Fruit fly (Drosophila melanogaster): Measurements from ENCODE around the gene Ski6.

Gene Ski6

DNA sequence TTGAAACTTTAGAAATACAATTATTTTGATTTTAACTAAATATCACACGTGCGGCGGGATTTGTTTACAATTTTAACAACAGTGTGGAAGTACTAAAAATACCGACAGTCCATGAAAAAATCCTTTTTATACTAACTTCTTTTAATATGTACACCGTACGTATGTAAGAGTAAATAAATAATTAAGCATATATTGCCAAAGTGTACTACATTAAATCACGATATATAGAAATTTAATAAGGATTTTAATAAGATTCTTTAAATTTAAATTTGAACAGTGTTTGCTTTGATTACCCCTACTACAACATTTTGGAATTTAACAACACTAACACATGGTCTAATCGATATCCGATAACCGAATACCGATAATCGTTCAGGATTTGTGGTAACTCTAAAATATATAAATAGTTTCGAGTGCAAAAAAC is at the start of gene Ski6, which contains the start of gene CG16812:
TSS of gene Ski6 (minus strand) at position 205 of the 424 bp plus-strand sequence.
TSS of gene CG16812 (plus strand) at position 363 of the 424 bp plus-strand sequence.
- no peak for TF ChIP-seq Jra (GFP tag; optimal IDR thresholded peaks at IDR 0.05)
- TF ChIP-seq HLH106 (tag; optimal IDR thresholded peaks at IDR 0.05): peak; percentile 79
- no peak for TF ChIP-seq Sp1 (GFP tag; optimal IDR thresholded peaks at IDR 0.05)
- no peak for TF ChIP-seq psq (GFP tag; optimal IDR thresholded peaks at IDR 0.05)
- no peak for TF ChIP-seq fru (GFP tag; optimal IDR thresholded peaks at IDR 0.05)
- TF ChIP-seq sage (GFP tag; optimal IDR thresholded peaks at IDR 0.05): peak; percentile 51
- no peak for TF ChIP-seq CrebA (GFP tag; optimal IDR thresholded peaks at IDR 0.05; ENCODE audit: borderline replicate concordance)
- TF ChIP-seq usp (GFP tag; optimal IDR thresholded peaks at IDR 0.05): no peak
- TF ChIP-seq Dif (GFP tag; optimal IDR thresholded peaks at IDR 0.05; ENCODE audit: partially characterized antibody): no peak
- TF ChIP-seq Hr83 (GFP tag; optimal IDR thresholded peaks at IDR 0.05; ENCODE audit: poor library complexity, severe bottlenecking): peak; percentile 36
- TF ChIP-seq woc (GFP tag; optimal IDR thresholded peaks at IDR 0.05): no peak
- no peak for TF ChIP-seq dl (GFP tag; optimal IDR thresholded peaks at IDR 0.05; ENCODE audit: insufficient read depth in 1 of 2, partially characterized antibody in 2 of 2)
- no peak for TF ChIP-seq Vsx2 (GFP tag; optimal IDR thresholded peaks at IDR 0.05; ENCODE audit: partially characterized antibody)
- TF ChIP-seq h (GFP tag; optimal IDR thresholded peaks at IDR 0.05): peak; percentile 73
- peak; percentile 46 for TF ChIP-seq ey (GFP tag; optimal IDR thresholded peaks at IDR 0.05)
- no peak for TF ChIP-seq GATAd (GFP tag; optimal IDR thresholded peaks at IDR 0.05)
- no peak for TF ChIP-seq brk (GFP tag; optimal IDR thresholded peaks at IDR 0.05)
- no peak for TF ChIP-seq CG32264 (GFP tag; optimal IDR thresholded peaks at IDR 0.05)
- no peak for TF ChIP-seq Hnf4 (GFP tag; optimal IDR thresholded peaks at IDR 0.05)
- TF ChIP-seq dsf (GFP tag; optimal IDR thresholded peaks at IDR 0.05; ENCODE audit: borderline replicate concordance): no peak
- no peak for TF ChIP-seq br (GFP tag; optimal IDR thresholded peaks at IDR 0.05)
- TF ChIP-seq Hr78 (GFP tag; optimal IDR thresholded peaks at IDR 0.05): no peak
- no peak for TF ChIP-seq Myc (optimal IDR thresholded peaks at IDR 0.05)
- no peak for TF ChIP-seq lola (GFP tag; optimal IDR thresholded peaks at IDR 0.05)
- peak; percentile 31 for TF ChIP-seq sv (GFP tag; optimal IDR thresholded peaks at IDR 0.05)
- no peak for TF ChIP-seq N (GFP tag; optimal IDR thresholded peaks at IDR 0.05)
- no peak for TF ChIP-seq Dfd (GFP tag; optimal IDR thresholded peaks at IDR 0.05)
- no peak for TF ChIP-seq pan (optimal IDR thresholded peaks at IDR 0.05)
- no peak for TF ChIP-seq Mio (GFP tag; optimal IDR thresholded peaks at IDR 0.05)
- no peak for TF ChIP-seq Rel (GFP tag; optimal IDR thresholded peaks at IDR 0.05)
- TF ChIP-seq Rel (tag; optimal IDR thresholded peaks at IDR 0.05): no peak
- no peak for TF ChIP-seq rgr (GFP tag; optimal IDR thresholded peaks at IDR 0.05)
- no peak for TF ChIP-seq foxo (GFP tag; optimal IDR thresholded peaks at IDR 0.05)
- TF ChIP-seq tai (GFP tag; optimal IDR thresholded peaks at IDR 0.05): no peak
- TF ChIP-seq CG9705 (GFP tag; optimal IDR thresholded peaks at IDR 0.05): peak; percentile 40
- TF ChIP-seq OdsH (GFP tag; optimal IDR thresholded peaks at IDR 0.05): peak; percentile 70

DNA sequence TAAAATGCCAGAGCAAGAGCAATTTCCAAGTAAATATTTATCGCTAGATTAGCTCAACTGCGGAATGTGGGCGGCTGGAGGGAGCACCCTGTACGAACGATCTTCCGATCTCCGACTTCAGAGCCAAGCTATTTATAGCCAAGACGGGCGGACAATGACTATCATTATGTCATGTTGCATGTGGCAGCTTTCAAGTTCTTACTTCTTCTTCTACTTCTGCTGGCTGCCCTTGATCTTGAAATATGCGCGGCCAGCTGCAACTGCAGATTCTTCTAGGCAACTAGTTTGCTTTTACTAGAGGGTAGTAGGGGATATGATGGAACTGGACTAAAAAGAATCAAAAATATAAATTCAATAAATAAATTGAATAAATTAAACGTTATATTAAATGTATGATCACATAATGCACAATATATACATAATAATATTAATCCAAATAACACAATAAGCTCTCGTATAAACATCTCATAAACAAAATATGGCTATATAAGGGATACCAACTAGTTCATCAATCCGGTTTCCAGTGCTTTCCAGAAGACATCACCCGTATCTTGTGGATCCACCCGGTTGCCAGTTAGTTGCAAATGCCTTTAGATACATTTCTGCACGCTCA is 45.9 kb upstream of the Ski6 start:
- no peak for TF ChIP-seq CrebA (GFP tag; optimal IDR thresholded peaks at IDR 0.05; ENCODE audit: borderline replicate concordance)
- TF ChIP-seq br (GFP tag; optimal IDR thresholded peaks at IDR 0.05): no peak
- no peak for TF ChIP-seq jim (GFP tag; optimal IDR thresholded peaks at IDR 0.05)
- no peak for TF ChIP-seq Vsx2 (GFP tag; optimal IDR thresholded peaks at IDR 0.05; ENCODE audit: partially characterized antibody)
- no peak for TF ChIP-seq foxo (GFP tag; optimal IDR thresholded peaks at IDR 0.05)
- no peak for TF ChIP-seq sage (GFP tag; optimal IDR thresholded peaks at IDR 0.05)
- no peak for TF ChIP-seq OdsH (GFP tag; optimal IDR thresholded peaks at IDR 0.05)
- no peak for TF ChIP-seq lola (GFP tag; optimal IDR thresholded peaks at IDR 0.05)
- TF ChIP-seq psq (GFP tag; optimal IDR thresholded peaks at IDR 0.05): no peak
- no peak for TF ChIP-seq brk (GFP tag; optimal IDR thresholded peaks at IDR 0.05)

DNA sequence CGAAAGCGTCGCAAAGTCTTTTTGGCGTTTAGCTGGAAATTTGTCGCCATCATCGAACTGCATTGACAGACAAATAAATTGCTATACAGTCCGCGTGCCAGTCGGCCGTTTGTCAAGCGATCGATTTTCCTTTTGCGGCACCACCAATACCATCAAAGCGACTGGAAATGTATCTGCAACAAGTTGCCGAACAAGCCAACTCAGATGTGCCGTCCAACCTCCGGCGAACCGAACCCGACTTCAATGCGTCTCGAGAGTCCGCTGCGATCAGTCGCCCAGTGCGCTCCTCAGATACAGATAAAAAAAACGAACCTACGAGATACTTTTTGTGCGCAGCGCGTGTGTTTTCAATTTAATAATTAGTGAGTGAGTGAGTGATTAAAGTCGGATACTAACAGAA is 44.4 kb upstream of the Ski6 start:
- TF ChIP-seq CG9705 (GFP tag; optimal IDR thresholded peaks at IDR 0.05) (no peak), HLH106 (tag; optimal IDR thresholded peaks at IDR 0.05) (no peak), Sp1 (GFP tag; optimal IDR thresholded peaks at IDR 0.05) (no peak), sv (GFP tag; optimal IDR thresholded peaks at IDR 0.05) (no peak), foxo (GFP tag; optimal IDR thresholded peaks at IDR 0.05) (no peak), Hr78 (GFP tag; optimal IDR thresholded peaks at IDR 0.05) (no peak), tai (GFP tag; optimal IDR thresholded peaks at IDR 0.05) (no peak), Dfd (GFP tag; optimal IDR thresholded peaks at IDR 0.05) (no peak), dl (GFP tag; optimal IDR thresholded peaks at IDR 0.05; ENCODE audit: insufficient read depth in 1 of 2, partially characterized antibody in 2 of 2) (no peak), pan (optimal IDR thresholded peaks at IDR 0.05) (no peak), N (GFP tag; optimal IDR thresholded peaks at IDR 0.05) (no peak), brk (GFP tag; optimal IDR thresholded peaks at IDR 0.05) (no peak), Dif (GFP tag; optimal IDR thresholded peaks at IDR 0.05; ENCODE audit: partially characterized antibody) (no peak)

All from whole organism, wandering third instar larva.